Fruit fly (Drosophila melanogaster) whole organism: ENCODE results near the gene CG5556.

ENCODE experiments used
- CG8478 ChIP-seq: fragments of >200 bp; optimal IDR thresholded peaks from 2 replicates; lab custom pipeline; 2018; ENCODE audit warnings: inconsistent platforms
- Dll ChIP-seq: fragments of >200 bp; optimal IDR thresholded peaks from 2 replicates; lab custom pipeline; 2017
- EcR ChIP-seq, 2 experiments: fragments of >200 bp; optimal IDR thresholded peaks; 2 replicates each; lab custom pipeline; 2017; ENCODE audit warnings: missing biosample characterization in 2 of 2, missing genetic modification characterization in 2 of 2, missing genetic modification reagents in 2 of 2
- pan ChIP-seq: fragments of >200 bp; optimal IDR thresholded peaks from 2 replicates; lab custom pipeline; 2017
- psq ChIP-seq: fragments of >200 bp; optimal IDR thresholded peaks from 2 replicates; lab custom pipeline; 2017
- usp ChIP-seq: fragments of >200 bp; optimal IDR thresholded peaks from 2 replicates; lab custom pipeline; 2017; ENCODE audit warnings: missing biosample characterization, missing genetic modification characterization, mixed read lengths

CG5556 gene

DNA sequence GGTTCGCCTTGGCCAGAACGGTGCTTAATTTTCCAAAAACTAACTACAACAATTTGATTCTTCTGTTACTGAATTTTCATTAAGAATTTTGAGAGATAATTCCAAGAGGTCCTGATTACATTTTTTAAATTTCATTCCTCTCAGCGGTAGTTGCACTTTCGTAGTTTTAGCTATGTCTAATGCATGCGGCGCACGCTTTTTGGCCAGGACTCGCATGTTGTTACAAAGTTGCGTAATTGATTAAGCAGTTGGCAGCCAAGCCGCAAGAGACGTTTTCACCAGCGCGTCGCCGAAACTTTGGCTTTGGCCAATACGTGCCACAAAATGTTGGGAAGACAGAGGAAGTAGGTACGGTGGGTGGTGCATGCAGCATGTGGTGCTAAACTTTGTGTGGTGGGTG lies 3.2 kb upstream of the CG5556 start, which contains the start of gene CG5565:
Gene CG5565, minus strand, starts transcription at position 101 of the 400 bp plus-strand sequence.
- TF ChIP-seq CG8478 (lab: Kevin White, UChicago), result no peak
- no peak for TF ChIP-seq pan
- TF ChIP-seq usp (GFP tag; lab: Kevin White, UChicago), result no peak
- TF ChIP-seq EcR (GFP tag; optimal IDR thresholded peaks at IDR 0.05; lab: Kevin White, UChicago), result no peak
- no peak for TF ChIP-seq psq (lab: Kevin White, UChicago)
- no peak for TF ChIP-seq Dll (lab: Kevin White, UChicago)

DNA sequence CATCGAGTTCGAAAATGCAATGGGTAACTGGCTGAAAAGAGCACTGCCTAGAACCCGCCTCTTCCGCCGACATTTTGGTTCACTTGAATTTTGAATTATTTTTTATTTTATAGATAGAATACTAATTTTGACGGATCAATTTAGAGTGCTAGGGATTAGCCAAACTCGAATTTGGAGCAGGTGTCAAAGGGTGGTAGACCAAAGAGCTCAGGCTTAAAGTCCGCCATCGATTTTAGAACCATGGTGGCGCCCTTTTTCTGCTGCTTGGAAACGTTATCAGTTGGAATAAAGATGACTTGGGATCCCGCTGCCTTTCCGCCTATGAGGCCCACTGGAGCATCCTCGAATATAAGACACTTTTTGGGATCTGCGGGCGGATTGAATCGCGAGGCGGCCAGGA lies 2.2 kb upstream of the CG5556 start, which contains the start of gene CG31924:
Gene CG31924, minus strand, starts transcription at position 101 of the 400 bp plus-strand sequence.
- no peak for TF ChIP-seq Dll (lab: Kevin White, UChicago)
- TF ChIP-seq usp (GFP tag; lab: Kevin White, UChicago), result no peak
- no peak for TF ChIP-seq EcR (GFP tag; optimal IDR thresholded peaks at IDR 0.05; lab: Kevin White, UChicago)
- TF ChIP-seq psq (lab: Kevin White, UChicago), result no peak
- TF ChIP-seq CG8478 (lab: Kevin White, UChicago), result no peak
- TF ChIP-seq pan, result no peak

DNA sequence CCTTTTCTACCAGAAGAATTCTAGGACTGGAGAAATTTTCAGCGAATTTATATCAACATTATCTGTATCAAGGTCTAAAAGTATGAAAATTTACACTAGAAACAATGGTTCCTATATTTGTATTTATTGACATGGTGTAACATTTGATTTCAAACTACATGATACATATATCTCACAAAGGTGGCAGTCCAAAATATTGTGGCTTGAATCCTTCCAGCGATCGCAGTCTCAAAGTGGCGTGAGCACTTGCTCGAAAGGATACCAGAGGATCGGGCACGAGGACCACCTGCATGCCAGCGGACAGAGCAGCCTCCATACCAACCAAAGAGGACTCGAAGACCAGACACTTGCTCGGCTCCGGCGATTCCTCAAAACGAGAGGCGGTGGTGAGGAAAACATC lies 1.3 kb upstream of the CG5556 start, which contains the start of gene CG5561:
Gene CG5561, minus strand, starts transcription at position 101 of the 400 bp plus-strand sequence.
- no peak for TF ChIP-seq CG8478 (lab: Kevin White, UChicago)
- TF ChIP-seq Dll (lab: Kevin White, UChicago), result no peak
- no peak for TF ChIP-seq psq (lab: Kevin White, UChicago)
- TF ChIP-seq pan, result no peak
- no peak for TF ChIP-seq usp (GFP tag; lab: Kevin White, UChicago)

- TF ChIP-seq usp (GFP tag; lab: Kevin White, UChicago) (no peak), EcR (GFP tag; optimal IDR thresholded peaks at IDR 0.05; lab: Kevin White, UChicago) (no peak), Dll (lab: Kevin White, UChicago) (no peak), pan (no peak), CG8478 (lab: Kevin White, UChicago) (no peak), psq (lab: Kevin White, UChicago) (no peak)
These were observed 6.6 kb downstream of the CG5556 start for dm6 chr2L:1346034-1346433.

DNA sequence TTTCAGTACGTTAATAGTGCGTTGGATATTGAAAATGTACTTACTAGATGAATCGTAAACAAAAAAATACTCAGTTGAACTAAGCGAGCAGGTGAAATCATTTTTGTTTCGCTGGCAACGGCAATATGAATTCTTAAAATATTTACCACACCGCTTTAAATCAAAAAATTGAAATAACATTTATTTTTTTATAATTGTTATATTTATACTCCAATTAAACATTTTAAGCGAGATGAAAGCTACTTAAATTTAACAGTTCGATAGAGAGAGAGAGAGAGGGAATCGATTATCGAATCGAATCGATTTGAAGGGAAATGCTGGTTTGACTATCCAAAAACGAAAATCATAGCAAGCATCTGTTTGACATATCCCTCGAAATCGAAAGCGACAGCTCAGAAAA lies 8.6 kb downstream of the CG5556 start, which contains the start of the genes CG33922 and Cdlc2:
Gene CG33922, minus strand, starts transcription at position 101 of the 400 bp plus-strand sequence.
Gene Cdlc2, plus strand, starts transcription at position 330 of the 400 bp plus-strand sequence.
- TF ChIP-seq EcR (GFP tag; optimal IDR thresholded peaks at IDR 0.05; lab: Kevin White, UChicago), result no peak
- no peak for TF ChIP-seq pan

dm6 chr2L:1341995-1342394 lies 10.7 kb downstream of the CG5556 start, which contains the start of gene CG33923:
TSS of gene CG33923 (minus strand) at chr2L:1342095.
- TF ChIP-seq pan, result no peak
- TF ChIP-seq CG8478 (lab: Kevin White, UChicago), result no peak
- TF ChIP-seq EcR (GFP tag; optimal IDR thresholded peaks at IDR 0.05; lab: Kevin White, UChicago), result no peak
- TF ChIP-seq Dll (lab: Kevin White, UChicago), result no peak
- TF ChIP-seq psq (lab: Kevin White, UChicago), result no peak
- TF ChIP-seq usp (GFP tag; lab: Kevin White, UChicago), result no peak

dm6 chr2L:1333828-1334227 lies 18.8 kb downstream of the CG5556 start, which contains the start of gene CG5440:
TSS of gene CG5440 (plus strand) at chr2L:1334128.
- no peak for TF ChIP-seq Dll (lab: Kevin White, UChicago)
- no peak for TF ChIP-seq pan
- no peak for TF ChIP-seq psq (lab: Kevin White, UChicago)
- no peak for TF ChIP-seq EcR (GFP tag; optimal IDR thresholded peaks at IDR 0.05; lab: Kevin White, UChicago)
- no peak for TF ChIP-seq usp (GFP tag; lab: Kevin White, UChicago)
- no peak for TF ChIP-seq CG8478 (lab: Kevin White, UChicago)

DNA sequence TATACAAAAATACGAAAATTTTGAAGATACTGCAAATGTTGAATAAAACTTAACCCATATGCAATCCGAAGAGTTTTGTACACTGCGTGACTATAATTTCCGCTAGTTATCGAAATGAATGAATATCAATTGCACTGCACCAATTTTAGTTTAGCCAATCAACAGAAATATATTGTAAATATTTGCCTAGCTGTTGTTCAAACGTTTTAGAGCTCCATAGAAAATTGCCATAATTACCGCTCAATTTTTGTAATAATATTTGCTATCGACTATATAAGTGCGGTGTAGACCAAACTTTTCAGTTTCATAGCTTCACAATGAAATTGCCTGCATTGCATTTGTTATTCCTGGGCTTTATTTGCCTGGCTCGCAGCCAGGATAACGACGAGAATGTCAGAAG lies 23.8 kb downstream of the CG5556 start, which contains the start of gene a5:
Gene a5, plus strand, starts transcription at position 301 of the 400 bp plus-strand sequence.
- TF ChIP-seq CG8478 (lab: Kevin White, UChicago), result no peak
- no peak for TF ChIP-seq EcR (GFP tag; optimal IDR thresholded peaks at IDR 0.05; lab: Kevin White, UChicago)
- no peak for TF ChIP-seq psq (lab: Kevin White, UChicago)
- TF ChIP-seq usp (GFP tag; lab: Kevin White, UChicago), result no peak

DNA sequence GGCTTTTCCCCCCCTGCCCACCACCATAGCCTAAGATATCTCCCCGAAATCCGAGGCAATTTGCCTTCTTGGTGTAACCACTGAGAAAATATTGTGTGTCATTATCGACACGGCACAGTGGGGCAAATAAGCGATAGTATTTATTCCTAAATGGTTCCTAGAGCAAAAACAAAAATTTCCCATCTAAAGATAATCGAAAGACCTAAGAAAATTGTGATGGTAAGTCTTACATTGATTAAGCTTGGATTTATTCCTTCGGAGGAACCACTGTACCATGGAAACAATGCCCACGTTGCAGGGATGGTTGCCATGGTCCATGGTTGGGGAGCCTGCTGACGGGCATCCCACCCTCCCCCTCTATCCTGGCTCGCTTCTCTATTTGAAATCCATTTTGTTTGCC lies 36.2 kb downstream of the CG5556 start:
- TF ChIP-seq EcR (GFP tag; optimal IDR thresholded peaks at IDR 0.05; lab: Kevin White, UChicago), result no peak

DNA sequence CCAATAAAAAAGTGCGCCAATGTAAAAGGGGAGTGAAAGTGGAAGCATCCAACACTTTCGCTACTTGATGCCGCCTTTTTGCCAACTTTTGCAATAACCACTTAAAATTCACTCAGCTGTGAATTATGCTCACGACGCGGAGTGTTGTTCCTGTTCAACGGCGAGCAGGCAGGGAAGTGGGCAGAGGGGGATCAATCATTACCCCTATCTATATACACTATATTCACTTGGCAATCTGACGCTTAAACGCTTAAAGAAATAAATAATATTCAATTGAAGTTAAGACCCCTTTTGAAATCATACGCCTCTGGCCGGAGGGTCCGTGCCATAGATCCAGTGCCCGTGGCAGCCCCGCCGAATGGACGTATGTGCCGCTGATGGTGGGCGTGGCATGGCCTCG lies 37.4 kb downstream of the CG5556 start:
- TF ChIP-seq psq (lab: Kevin White, UChicago) (no peak), Dll (lab: Kevin White, UChicago) (no peak)

dm6 chr2L:1312321-1312720 lies 40.3 kb downstream of the CG5556 start:
- TF ChIP-seq CG8478 (lab: Kevin White, UChicago) (no peak), psq (lab: Kevin White, UChicago) (no peak), usp (GFP tag; lab: Kevin White, UChicago) (no peak), EcR (GFP tag; optimal IDR thresholded peaks at IDR 0.05; lab: Kevin White, UChicago) (no peak), pan (no peak), Dll (lab: Kevin White, UChicago) (no peak)
